Worm (Caenorhabditis elegans): ENCODE results near the gene F42A10.7.

- TF ChIP-seq ces-1 (GFP tag; optimal IDR thresholded peaks at IDR 0.05): no peak
- peak; percentile 69 for TF ChIP-seq unc-130 (GFP tag; optimal IDR thresholded peaks at IDR 0.05)
- TF ChIP-seq unc-62 (GFP tag; optimal IDR thresholded peaks at IDR 0.05 in 1 of 2): no peak
- TF ChIP-seq unc-62 (tag; optimal IDR thresholded peaks at IDR 0.05): no peak
- TF ChIP-seq egl-27 (tag; optimal IDR thresholded peaks at IDR 0.05): no peak
- TF ChIP-seq R02D3.7 (tag; optimal IDR thresholded peaks at IDR 0.05): no peak
These were observed 27.8 kb upstream of the F42A10.7 start, which contains the start of the genes sna-3 and rps-3 for ce11 chrIII:6206161-6206853.
